Fruit fly (Drosophila melanogaster) whole organism, adult: Measurements from ENCODE around the gene CG31415.

ENCODE experiments used
- CG11617 ChIP-seq: fragments of 200-800 bp; sonication (Bioruptor generic); optimal IDR thresholded peaks from 2 replicates; lab custom pipeline; 2017; ENCODE audit warnings: mild to moderate bottlenecking, missing biosample characterization, missing genetic modification reagents, missing genetic modification characterization
- CG12768 ChIP-seq: fragments of 200-800 bp; sonication (Bioruptor generic); optimal IDR thresholded peaks from 2 replicates; lab custom pipeline; 2017; ENCODE audit warnings: missing biosample characterization, missing genetic modification characterization, mild to moderate bottlenecking, moderate library complexity, missing genetic modification reagents
- CG14711 ChIP-seq: fragments of 200-800 bp; sonication (Bioruptor generic); optimal IDR thresholded peaks from 2 replicates; lab custom pipeline; 2018; ENCODE audit warnings: missing biosample characterization, mild to moderate bottlenecking, missing genetic modification characterization, moderate library complexity
- CG1620 ChIP-seq: fragments of 200-800 bp; sonication (Bioruptor generic); optimal IDR thresholded peaks from 2 replicates; lab custom pipeline; 2016; ENCODE audit warnings: missing biosample characterization, missing genetic modification characterization
- CG33017 ChIP-seq: fragments of 200-800 bp; sonication (Bioruptor generic); optimal IDR thresholded peaks from 2 replicates; lab custom pipeline; 2018; ENCODE audit warnings: missing biosample characterization, mild to moderate bottlenecking, missing genetic modification characterization, moderate library complexity
- CG5204 ChIP-seq: fragments of 200-800 bp; sonication (Bioruptor generic); optimal IDR thresholded peaks from 2 replicates; lab custom pipeline; 2016; ENCODE audit warnings: missing biosample characterization, missing genetic modification characterization
- CG7045 ChIP-seq: fragments of 200-800 bp; sonication (Bioruptor generic); optimal IDR thresholded peaks from 2 replicates; lab custom pipeline; 2017; ENCODE audit warnings: missing biosample characterization, mild to moderate bottlenecking, missing genetic modification characterization
- CG7101 ChIP-seq: fragments of 200-800 bp; sonication (Bioruptor generic); optimal IDR thresholded peaks from 2 replicates; lab custom pipeline; 2018; ENCODE audit warnings: missing biosample characterization, mild to moderate bottlenecking, missing genetic modification characterization, moderate library complexity
- Clk ChIP-seq: fragments of 200-800 bp; sonication (Bioruptor generic); optimal IDR thresholded peaks from 2 replicates; lab custom pipeline; 2017; ENCODE audit warnings: missing biosample characterization, missing genetic modification characterization
- Crg-1 ChIP-seq: fragments of 200-800 bp; sonication (Bioruptor generic); optimal IDR thresholded peaks from 2 replicates; lab custom pipeline; 2016; ENCODE audit warnings: missing biosample characterization, missing genetic modification characterization
- Hr96 ChIP-seq: fragments of 200-800 bp; sonication (Bioruptor generic); optimal IDR thresholded peaks from 2 replicates; lab custom pipeline; 2016; ENCODE audit warnings: missing biosample characterization, missing genetic modification characterization
- Mnt ChIP-seq: fragments of 200-800 bp; sonication (Bioruptor generic); optimal IDR thresholded peaks from 2 replicates; lab custom pipeline; 2016; ENCODE audit warnings: missing biosample characterization, mild to moderate bottlenecking, missing genetic modification characterization
- bab1 ChIP-seq: fragments of 200-800 bp; sonication (Bioruptor generic); optimal IDR thresholded peaks from 3 replicates; lab custom pipeline; 2019; ENCODE audit warnings: missing biosample characterization, mild to moderate bottlenecking, missing genetic modification characterization, moderate library complexity
- cic ChIP-seq: fragments of 200-800 bp; sonication (Bioruptor generic); optimal IDR thresholded peaks from 2 replicates; lab custom pipeline; 2017; ENCODE audit warnings: missing biosample characterization, mild to moderate bottlenecking, missing genetic modification characterization, moderate library complexity
- cnc ChIP-seq, 2 experiments: fragments of >200 bp; optimal IDR thresholded peaks; 2 replicates each; lab custom pipeline; 2017
- kay ChIP-seq: fragments of 200-800 bp; sonication (Bioruptor generic); peaks from one replicate; lab custom pipeline; 2016; ENCODE audit warnings: missing biosample characterization, missing genetic modification characterization, borderline replicate concordance
- ovo ChIP-seq: fragments of 200-800 bp; sonication (Bioruptor generic); optimal IDR thresholded peaks from 2 replicates; lab custom pipeline; 2016; ENCODE audit warnings: missing biosample characterization, missing genetic modification characterization
- pad ChIP-seq: fragments of 200-800 bp; sonication (Bioruptor generic); optimal IDR thresholded peaks from 3 replicates; lab custom pipeline; 2017; ENCODE audit warnings: missing biosample characterization, missing genetic modification characterization, mild to moderate bottlenecking, moderate library complexity, missing genetic modification reagents
- tj ChIP-seq: fragments of 200-800 bp; sonication (Bioruptor generic); optimal IDR thresholded peaks from 3 replicates; lab custom pipeline; 2017; ENCODE audit warnings: missing biosample characterization, mild to moderate bottlenecking, missing genetic modification characterization, moderate library complexity
- toe ChIP-seq: fragments of 200-800 bp; sonication (Bioruptor generic); optimal IDR thresholded peaks from 2 replicates; lab custom pipeline; 2016; ENCODE audit warnings: missing biosample characterization, missing genetic modification characterization

The CG31415 gene

DNA sequence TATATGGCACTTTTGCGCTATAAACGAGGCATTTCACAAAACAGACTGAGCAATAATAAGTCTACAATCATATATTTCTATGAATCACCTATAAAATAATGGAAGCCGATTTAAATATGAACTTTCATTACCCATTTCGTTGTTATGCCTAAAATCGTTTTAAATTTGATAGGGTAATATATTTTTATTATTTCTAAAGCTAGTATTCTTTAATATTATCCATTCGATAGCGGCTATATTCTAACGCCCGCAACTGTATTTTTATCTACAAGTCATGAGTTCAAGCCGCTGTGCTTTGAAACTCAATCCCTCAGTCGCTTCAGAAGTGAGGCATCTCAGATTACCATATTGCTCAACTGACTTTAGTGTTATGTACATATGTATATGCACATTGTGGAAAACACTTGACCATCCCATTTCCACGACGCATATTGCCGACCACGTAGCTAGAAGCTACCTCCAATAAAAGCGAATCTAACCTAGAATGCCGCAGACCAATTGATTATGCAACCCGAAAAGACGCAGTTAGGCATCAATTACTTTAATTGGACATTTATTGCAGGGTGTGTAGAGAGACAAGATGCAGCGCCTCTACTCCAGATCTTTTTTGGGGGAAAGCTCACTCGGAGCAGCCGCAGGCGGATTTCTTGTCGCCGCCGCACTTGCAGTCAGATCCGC is 40.1 kb downstream of the CG31415 start:
- TF ChIP-seq Hr96 (GFP tag; lab: Kevin White, UChicago) (no peak), Clk (GFP tag; lab: Kevin White, UChicago) (no peak), ovo (GFP tag; lab: Kevin White, UChicago) (peak; percentile 0), bab1 (GFP tag; lab: Kevin White, UChicago) (peak; percentile 62), CG14711 (peak; percentile 18), CG7101 (peak; percentile 16), kay (GFP tag; lab: Kevin White, UChicago) (no peak), cic (no peak), CG5204 (GFP tag; lab: Kevin White, UChicago) (no peak), CG33017 (peak; percentile 37)

DNA sequence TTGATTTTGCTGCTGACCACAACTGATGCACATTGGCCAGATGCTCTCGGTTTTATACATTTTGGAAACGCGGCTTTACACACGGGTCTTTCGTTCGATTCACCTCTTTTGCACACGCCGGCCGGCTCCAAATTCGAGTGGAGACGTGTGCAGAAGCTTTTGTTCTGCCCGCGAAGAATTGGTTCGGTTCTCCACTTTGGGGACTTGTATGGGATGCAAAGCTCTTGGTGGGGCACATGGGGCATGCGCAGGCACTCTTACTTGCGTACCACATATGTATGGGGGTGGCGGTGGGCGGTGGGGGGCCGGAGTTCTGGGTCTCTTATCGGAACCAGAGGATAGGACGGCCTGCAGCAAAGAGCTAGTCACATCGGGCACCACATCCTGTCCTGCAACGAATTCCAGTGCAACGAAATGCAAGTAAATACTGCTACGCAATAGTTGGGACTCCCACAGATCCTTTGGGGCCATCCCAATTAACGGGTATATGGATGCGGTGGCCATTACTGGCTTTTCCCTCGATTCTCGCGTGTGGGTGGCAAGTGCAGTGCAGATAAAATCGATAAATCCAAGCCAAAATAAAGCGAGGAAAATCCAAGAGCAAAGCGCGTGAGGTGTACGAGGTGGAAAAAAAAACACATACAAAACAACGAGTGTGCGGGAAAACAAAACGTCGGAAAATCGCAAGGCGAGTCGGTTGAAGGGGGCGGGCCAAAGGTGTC is 41.2 kb downstream of the CG31415 start, which contains the start of the genes MtnA and CG8500:
TSS of gene MtnA (minus strand) at position 30 of the 722 bp plus-strand sequence.
TSS of gene CG8500 (plus strand) at position 313 of the 722 bp plus-strand sequence.
- TF ChIP-seq CG7045 (no peak), pad (GFP tag; lab: Kevin White, UChicago) (peak; percentile 3), cic (peak; percentile 60), kay (GFP tag; lab: Kevin White, UChicago) (no peak), ovo (GFP tag; lab: Kevin White, UChicago) (no peak), toe (no peak), bab1 (GFP tag; lab: Kevin White, UChicago) (peak; percentile 67), CG7101 (peak; percentile 27), CG33017 (no peak), Crg-1 (GFP tag; lab: Kevin White, UChicago) (no peak), Mnt (GFP tag; lab: Kevin White, UChicago) (peak; percentile 51)

DNA sequence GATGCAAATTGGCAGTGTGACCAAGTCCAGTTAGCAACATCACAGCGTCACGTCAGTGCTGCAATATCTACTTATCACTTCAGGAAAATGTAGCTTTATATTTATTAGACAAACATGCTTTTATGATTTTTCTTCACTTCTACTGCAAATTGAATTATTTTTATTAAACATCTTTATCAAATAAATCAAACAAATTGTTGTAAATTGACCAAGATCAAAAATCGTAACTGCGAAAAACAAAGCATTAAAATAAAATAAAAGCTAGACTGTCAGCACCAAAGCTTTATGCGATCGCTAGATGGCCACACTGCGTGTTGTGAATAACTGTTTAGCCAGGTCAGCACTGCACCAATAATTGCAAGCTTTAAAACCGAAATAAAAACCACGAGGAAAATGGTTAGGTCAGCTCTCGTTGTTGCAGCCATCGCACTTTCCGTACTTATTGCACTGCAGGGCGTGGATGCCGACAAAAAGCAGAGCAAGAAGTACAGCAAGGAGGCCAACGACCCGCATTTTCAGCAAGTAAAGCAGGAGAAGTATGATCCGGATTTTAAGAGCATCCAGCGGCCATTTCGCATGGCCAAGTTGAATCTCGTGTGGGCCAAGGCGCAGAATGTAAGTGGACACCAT is 48.0 kb downstream of the CG31415 start, which contains the start of the genes CG12945 and CG8507:
TSS of gene CG12945 (minus strand) at position 45 of the 630 bp plus-strand sequence.
TSS of gene CG8507 (plus strand) at position 307 of the 630 bp plus-strand sequence.
- TF ChIP-seq toe (no peak), CG7045 (no peak), CG14711 (peak; percentile 50), CG33017 (peak; percentile 53), CG12768 (GFP tag; lab: Kevin White, UChicago) (peak; percentile 52), Clk (GFP tag; lab: Kevin White, UChicago) (no peak), CG7101 (peak; percentile 65), cic (peak; percentile 44), bab1 (GFP tag; lab: Kevin White, UChicago) (peak; percentile 79), CG5204 (GFP tag; lab: Kevin White, UChicago) (no peak), CG1620 (GFP tag; lab: Kevin White, UChicago) (peak; percentile 72), pad (GFP tag; lab: Kevin White, UChicago) (peak; percentile 55), ovo (GFP tag; lab: Kevin White, UChicago) (peak; percentile 72), tj (GFP tag; lab: Kevin White, UChicago) (peak; percentile 97), Mnt (GFP tag; lab: Kevin White, UChicago) (peak; percentile 41), Crg-1 (GFP tag; lab: Kevin White, UChicago) (peak; percentile 74), Hr96 (GFP tag; lab: Kevin White, UChicago) (no peak), cnc (optimal IDR thresholded peaks at IDR 0.05; lab: Kevin White, UChicago) (no peak), kay (GFP tag; lab: Kevin White, UChicago) (no peak), CG11617 (GFP tag; lab: Kevin White, UChicago) (peak; percentile 56)

DNA sequence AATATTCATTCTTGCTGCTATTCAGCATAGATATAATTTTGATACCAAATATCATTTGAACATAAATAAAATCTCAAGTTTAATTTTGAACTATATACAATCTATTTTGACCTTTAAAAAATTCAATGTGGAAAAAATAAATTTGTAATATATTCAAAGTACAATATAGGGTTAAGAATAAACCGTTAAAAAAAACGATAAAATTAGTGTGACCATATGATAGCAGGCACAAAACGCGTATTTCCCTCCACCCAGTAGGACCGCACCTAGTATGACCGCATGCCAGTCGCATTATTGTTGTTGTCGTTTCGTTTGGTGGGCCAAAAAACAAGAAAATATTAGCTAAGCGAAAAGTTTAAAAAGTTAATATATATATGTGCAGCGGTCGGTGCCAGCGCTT is 49.7 kb downstream of the CG31415 start, which contains the start of gene CG8516:
TSS of gene CG8516 (plus strand) at position 278 of the 400 bp plus-strand sequence.
- no peak for TF ChIP-seq kay (GFP tag; lab: Kevin White, UChicago)
- peak; percentile 28 for TF ChIP-seq CG33017
- no peak for TF ChIP-seq Hr96 (GFP tag; lab: Kevin White, UChicago)
- peak; percentile 25 for TF ChIP-seq Mnt (GFP tag; lab: Kevin White, UChicago)
- TF ChIP-seq CG7045, result no peak
- peak; percentile 45 for TF ChIP-seq CG14711
- peak; percentile 4 for TF ChIP-seq bab1 (GFP tag; lab: Kevin White, UChicago)
- TF ChIP-seq Clk (GFP tag; lab: Kevin White, UChicago), result no peak
- peak; percentile 26 for TF ChIP-seq CG11617 (GFP tag; lab: Kevin White, UChicago)
- TF ChIP-seq cnc (optimal IDR thresholded peaks at IDR 0.05; lab: Kevin White, UChicago), result no peak
- no peak for TF ChIP-seq Crg-1 (GFP tag; lab: Kevin White, UChicago)
- TF ChIP-seq pad (GFP tag; lab: Kevin White, UChicago), result no peak
- TF ChIP-seq toe, result no peak
- TF ChIP-seq CG12768 (GFP tag; lab: Kevin White, UChicago), result no peak
- TF ChIP-seq tj (GFP tag; lab: Kevin White, UChicago), result peak; percentile 29
- no peak for TF ChIP-seq cic
- TF ChIP-seq CG7101, result peak; percentile 37
- no peak for TF ChIP-seq ovo (GFP tag; lab: Kevin White, UChicago)
- TF ChIP-seq CG1620 (GFP tag; lab: Kevin White, UChicago), result no peak
- TF ChIP-seq CG5204 (GFP tag; lab: Kevin White, UChicago), result no peak
